Worm (Caenorhabditis elegans): ENCODE measurements around the gene T12E12.6.

T12E12.6 gene

ce11 chrIV:5586320-5586720 is 12.4 kb upstream of the T12E12.6 start:
- TF ChIP-seq unc-62 (GFP tag; optimal IDR thresholded peaks at IDR 0.05) = no peak

ce11 chrIV:5584384-5584783 is 10.5 kb upstream of the T12E12.6 start, which contains the start of gene fkh-7:
Gene fkh-7, plus strand, starts transcription at chrIV:5584684.
- TF ChIP-seq unc-62 (GFP tag; optimal IDR thresholded peaks at IDR 0.05) = no peak

ce11 chrIV:5583184-5583583 is 9.3 kb upstream of the T12E12.6 start:
- TF ChIP-seq unc-62 (GFP tag; optimal IDR thresholded peaks at IDR 0.05) = no peak

- TF ChIP-seq unc-62 (GFP tag; optimal IDR thresholded peaks at IDR 0.05) = no peak
Measured at ce11 chrIV:5582760-5583159, 8.8 kb upstream of the T12E12.6 start.

ce11 chrIV:5582267-5582666 is 8.3 kb upstream of the T12E12.6 start:
- TF ChIP-seq unc-62 (GFP tag; optimal IDR thresholded peaks at IDR 0.05) = no peak

ce11 chrIV:5580588-5581308 is 6.8 kb upstream of the T12E12.6 start:
- no peak for TF ChIP-seq unc-62 (GFP tag; optimal IDR thresholded peaks at IDR 0.05)

- no peak for TF ChIP-seq unc-62 (GFP tag; optimal IDR thresholded peaks at IDR 0.05)
Measured at ce11 chrIV:5572693-5573092, 1.2 kb downstream of the T12E12.6 start.

ce11 chrIV:5565105-5565504 is 8.8 kb downstream of the T12E12.6 start:
- no peak for TF ChIP-seq unc-62 (GFP tag; optimal IDR thresholded peaks at IDR 0.05)

ce11 chrIV:5564293-5564692 is 9.6 kb downstream of the T12E12.6 start:
- no peak for TF ChIP-seq unc-62 (GFP tag; optimal IDR thresholded peaks at IDR 0.05)

- no peak for TF ChIP-seq unc-62 (GFP tag; optimal IDR thresholded peaks at IDR 0.05)
Measured at ce11 chrIV:5563280-5563679, 10.7 kb downstream of the T12E12.6 start.

- TF ChIP-seq unc-62 (GFP tag; optimal IDR thresholded peaks at IDR 0.05) = no peak
Measured at ce11 chrIV:5561497-5562155, 12.3 kb downstream of the T12E12.6 start.

ce11 chrIV:5561059-5561458 is 12.9 kb downstream of the T12E12.6 start:
- TF ChIP-seq unc-62 (GFP tag; optimal IDR thresholded peaks at IDR 0.05) = no peak

- no peak for TF ChIP-seq unc-62 (GFP tag; optimal IDR thresholded peaks at IDR 0.05)
Measured at ce11 chrIV:5554168-5554567, 19.8 kb downstream of the T12E12.6 start.

ce11 chrIV:5550676-5551184 is 23.2 kb downstream of the T12E12.6 start, which contains the start of gene ari-2:
Gene ari-2, plus strand, starts transcription at chrIV:5551134.
- no peak for TF ChIP-seq unc-62 (GFP tag; optimal IDR thresholded peaks at IDR 0.05)

ce11 chrIV:5548843-5549242 is 25.1 kb downstream of the T12E12.6 start:
- no peak for TF ChIP-seq unc-62 (GFP tag; optimal IDR thresholded peaks at IDR 0.05)

- TF ChIP-seq unc-62 (GFP tag; optimal IDR thresholded peaks at IDR 0.05) = no peak
Measured at ce11 chrIV:5544609-5545214, 29.2 kb downstream of the T12E12.6 start, which contains the start of gene cec-6. Gene cec-6, plus strand, starts transcription at chrIV:5544860.

- TF ChIP-seq unc-62 (GFP tag; optimal IDR thresholded peaks at IDR 0.05) = no peak
Measured at ce11 chrIV:5541285-5541684, 32.6 kb downstream of the T12E12.6 start, which contains the start of gene tebp-2. Gene tebp-2, plus strand, starts transcription at chrIV:5541627.
